Fruit fly (Drosophila melanogaster): ENCODE data around the gene CG34355.
A peak's percentile ranks its signal among the peaks of the same experiment; 100 is the strongest.

The CG34355 gene

DNA sequence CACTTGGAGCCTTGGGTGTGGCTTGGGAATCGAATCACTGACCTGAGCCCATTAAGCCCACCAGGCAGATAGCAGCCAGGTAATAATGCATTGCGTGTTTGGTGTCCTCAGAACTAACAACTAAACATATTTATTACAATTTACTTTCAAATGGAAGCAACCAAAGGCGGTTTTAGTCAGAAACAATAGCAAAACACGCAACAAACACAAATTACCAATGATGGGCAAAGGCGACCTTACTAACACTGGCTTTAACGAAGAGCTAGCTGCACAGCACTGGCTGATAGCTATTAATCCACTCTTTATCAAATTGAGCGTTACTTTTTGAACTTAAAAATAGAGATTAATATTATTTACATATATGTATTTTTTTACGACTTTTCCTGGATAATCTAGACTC lies 40.6 kb upstream of the CG34355 start, which contains the start of gene udt (continued):
- TF ChIP-seq gfzf (GFP tag; optimal IDR thresholded peaks at IDR 0.05): no peak
- no peak for TF ChIP-seq CG8290 (GFP tag; optimal IDR thresholded peaks at IDR 0.05)
- TF ChIP-seq CG8290 (tag; optimal IDR thresholded peaks at IDR 0.05): no peak
- TF ChIP-seq oc (tag; optimal IDR thresholded peaks at IDR 0.05): peak; percentile 51
- no peak for TF ChIP-seq Ssrp (tag; optimal IDR thresholded peaks at IDR 0.05)
- no peak for TF ChIP-seq psq (GFP tag; optimal IDR thresholded peaks at IDR 0.05)
- no peak for TF ChIP-seq Ets65A (GFP tag)
- TF ChIP-seq zen (tag; optimal IDR thresholded peaks at IDR 0.05): peak; percentile 53
- TF ChIP-seq H2.0 (GFP tag; IDR thresholded peaks at IDR 0.05): no peak
- TF ChIP-seq CG4820 (GFP tag; optimal IDR thresholded peaks at IDR 0.05): peak; percentile 18
- no peak for TF ChIP-seq CG1602 (GFP tag; optimal IDR thresholded peaks at IDR 0.05)
- 0 out of 3 replicates have a peak, but pooled peaks have one; percentile 15 for TF ChIP-seq CG34422 (GFP tag; IDR thresholded peaks at IDR 0.05)
- no peak for TF ChIP-seq B-H1 (GFP tag; IDR thresholded peaks at IDR 0.05)
- no peak for TF ChIP-seq dan (GFP tag; IDR thresholded peaks at IDR 0.05)
- TF ChIP-seq vvl (GFP tag; IDR thresholded peaks at IDR 0.05): peak; percentile 27; the same call in 1 of the 2 replicates
- TF ChIP-seq pzg (GFP tag; optimal IDR thresholded peaks at IDR 0.05): peak; percentile 42
- peak; percentile 12 for TF ChIP-seq YL-1 (GFP tag; optimal IDR thresholded peaks at IDR 0.05)
- peak; percentile 13 for TF ChIP-seq CG2712 (tag; optimal IDR thresholded peaks at IDR 0.05)
- no peak for TF ChIP-seq CG17568 (GFP tag; optimal IDR thresholded peaks at IDR 0.05)
- peak; percentile 8; the same call in 1 of the 2 replicates for TF ChIP-seq amos (GFP tag; IDR thresholded peaks at IDR 0.05; ENCODE audit: partially characterized antibody)
- TF ChIP-seq Stat92E (GFP tag; optimal IDR thresholded peaks at IDR 0.05): no peak
- peak; percentile 23 for TF ChIP-seq B-H2 (GFP tag; optimal IDR thresholded peaks at IDR 0.05)
- no peak for TF ChIP-seq CG4424 (GFP tag; optimal IDR thresholded peaks at IDR 0.05)
- peak; percentile 35 for TF ChIP-seq trem (tag; optimal IDR thresholded peaks at IDR 0.05)
- TF ChIP-seq lola (GFP tag; optimal IDR thresholded peaks at IDR 0.05): no peak
- TF ChIP-seq kah (GFP tag; optimal IDR thresholded peaks at IDR 0.05): no peak
- no peak for TF ChIP-seq sr (GFP tag; IDR thresholded peaks at IDR 0.05)

- TF ChIP-seq bsh (GFP tag; optimal IDR thresholded peaks at IDR 0.05): peak in 1 of 2 experiments; percentile 52
- no peak for TF ChIP-seq CG6272 (GFP tag; IDR thresholded peaks at IDR 0.05)
- no peak for TF ChIP-seq CG34422 (GFP tag; IDR thresholded peaks at IDR 0.05)
- no peak for TF ChIP-seq CG3995 (GFP tag; optimal IDR thresholded peaks at IDR 0.05)
- TF ChIP-seq nom (GFP tag; optimal IDR thresholded peaks at IDR 0.05): peak; percentile 84
- no peak for TF ChIP-seq CG10959 (GFP tag; IDR thresholded peaks at IDR 0.05)
- no peak for TF ChIP-seq trh (GFP tag; optimal IDR thresholded peaks at IDR 0.05)
- TF ChIP-seq chif (GFP tag; optimal IDR thresholded peaks at IDR 0.05): no peak
- TF ChIP-seq D19A (tag; optimal IDR thresholded peaks at IDR 0.05): no peak
- TF ChIP-seq CG10543 (GFP tag; optimal IDR thresholded peaks at IDR 0.05): peak; percentile 79
- TF ChIP-seq CTCF (GFP tag; optimal IDR thresholded peaks at IDR 0.05): no peak
- TF ChIP-seq CG2889 (GFP tag; IDR thresholded peaks at IDR 0.05): no peak
- no peak for TF ChIP-seq MESR4 (GFP tag; optimal IDR thresholded peaks at IDR 0.05)
- TF ChIP-seq mirr (GFP tag; optimal IDR thresholded peaks at IDR 0.05): peak; percentile 28
- no peak for TF ChIP-seq CG15011 (GFP tag; optimal IDR thresholded peaks at IDR 0.05)
- peak; percentile 45; the same call in 1 of the 2 replicates for TF ChIP-seq Drgx (GFP tag; IDR thresholded peaks at IDR 0.05)
- no peak for TF ChIP-seq CG7963 (GFP tag; IDR thresholded peaks at IDR 0.05; ENCODE audit: partially characterized antibody)
- no peak for TF ChIP-seq CG8281 (tag; optimal IDR thresholded peaks at IDR 0.05)
- TF ChIP-seq Hr78 (GFP tag; optimal IDR thresholded peaks at IDR 0.05): peak in 1 of 2 experiments; percentile 53
- no peak for TF ChIP-seq CG31365 (tag; optimal IDR thresholded peaks at IDR 0.05)
- no peak for TF ChIP-seq CG12155 (GFP tag; optimal IDR thresholded peaks at IDR 0.05)
- TF ChIP-seq CG33557 (GFP tag; optimal IDR thresholded peaks at IDR 0.05): no peak
- no peak for TF ChIP-seq ftz-f1 (GFP tag; optimal IDR thresholded peaks at IDR 0.05)
- TF ChIP-seq grn (GFP tag; optimal IDR thresholded peaks at IDR 0.05): peak; percentile 29
- no peak for TF ChIP-seq kah (GFP tag; optimal IDR thresholded peaks at IDR 0.05)
Observed at dm6 chr3R:23763622-23764273, 39.9 kb upstream of the CG34355 start, which contains the start of gene Lsd-1. Lsd-1 (plus strand) TSS chr3R:23763857.

All from whole organism, embryonic.